Fruit fly (Drosophila melanogaster) whole organism, embryonic: ENCODE results near the gene Rh3.

Experiments
- B-H2 ChIP-seq: fragments of 200-800 bp; sonication (Bioruptor generic); optimal IDR thresholded peaks from 2 replicates; lab custom pipeline; 2018; ENCODE audit warnings: missing biosample characterization, mild to moderate bottlenecking, missing genetic modification characterization
- Bdp1 ChIP-seq: fragments of 200-800 bp; sonication (Bioruptor generic); optimal IDR thresholded peaks from 3 replicates; lab custom pipeline; 2016; ENCODE audit warnings: missing biosample characterization, missing genetic modification characterization
- Bteb2 ChIP-seq: fragments of 200-800 bp; sonication (Bioruptor generic); optimal IDR thresholded peaks from 2 replicates; lab custom pipeline; 2016; ENCODE audit warnings: missing biosample characterization, missing genetic modification characterization
- CG10267 ChIP-seq: fragments of 200-800 bp; sonication (Bioruptor generic); optimal IDR thresholded peaks from 2 replicates; lab custom pipeline; 2018; ENCODE audit warnings: missing biosample characterization, mild to moderate bottlenecking, missing genetic modification characterization, moderate library complexity
- CG10366 ChIP-seq: fragments of 200-800 bp; sonication (Bioruptor generic); IDR thresholded peaks from 2 replicates; pipeline ENCODE4 v1.3.6; 2022; ENCODE audit warnings: missing biosample characterization, missing genetic modification characterization
- CG12104 ChIP-seq: fragments of 200-800 bp; sonication (Bioruptor generic); optimal IDR thresholded peaks from 3 replicates; lab custom pipeline; 2016; ENCODE audit warnings: missing biosample characterization, missing genetic modification characterization
- CG12155 ChIP-seq: fragments of 200-800 bp; sonication (Bioruptor generic); optimal IDR thresholded peaks from 3 replicates; lab custom pipeline; 2016; ENCODE audit warnings: missing biosample characterization, missing genetic modification characterization
- CG1233 ChIP-seq: fragments of 200-800 bp; sonication (Bioruptor generic); optimal IDR thresholded peaks from 4 replicates; lab custom pipeline; 2018; ENCODE audit warnings: missing biosample characterization, mild to moderate bottlenecking, missing genetic modification characterization
- CG12659 ChIP-seq: fragments of 200-800 bp; sonication (Bioruptor generic); optimal IDR thresholded peaks from 3 replicates; lab custom pipeline; 2017; ENCODE audit warnings: mild to moderate bottlenecking, missing biosample characterization, missing genetic modification reagents, missing genetic modification characterization
- CG14860 ChIP-seq: fragments of 200-800 bp; sonication (Bioruptor generic); IDR thresholded peaks from 3 replicates; pipeline ENCODE4 v1.3.6; 2022; ENCODE audit warnings: missing biosample characterization, missing genetic modification characterization; ENCODE audit not compliant: partially characterized antibody
- CG17912 ChIP-seq: fragments of 200-800 bp; sonication (Bioruptor generic); optimal IDR thresholded peaks from 2 replicates; lab custom pipeline; 2018; ENCODE audit warnings: missing biosample characterization, mild to moderate bottlenecking, missing genetic modification characterization
- CG18599 ChIP-seq: fragments of 200-800 bp; sonication (Bioruptor generic); optimal IDR thresholded peaks from 3 replicates; lab custom pipeline; 2017; ENCODE audit warnings: missing biosample characterization, missing genetic modification characterization, mild to moderate bottlenecking, moderate library complexity, missing genetic modification reagents
- CG18619 ChIP-seq: fragments of 200-800 bp; sonication (Bioruptor generic); optimal IDR thresholded peaks from 3 replicates; lab custom pipeline; 2017; ENCODE audit warnings: missing biosample characterization, mild to moderate bottlenecking, missing genetic modification characterization
- CG18764 ChIP-seq: fragments of 200-800 bp; sonication (Bioruptor generic); optimal IDR thresholded peaks from 3 replicates; lab custom pipeline; 2016; ENCODE audit warnings: missing biosample characterization, missing genetic modification characterization
- CG2199 ChIP-seq: fragments of 200-800 bp; sonication (Bioruptor generic); IDR thresholded peaks from 3 replicates; pipeline ENCODE4 v1.3.6; 2022; ENCODE audit warnings: missing biosample characterization, missing genetic modification characterization
- CG2875 ChIP-seq: fragments of 200-800 bp; sonication (Bioruptor generic); optimal IDR thresholded peaks from 2 replicates; lab custom pipeline; 2017; ENCODE audit warnings: missing biosample characterization, mild to moderate bottlenecking, missing genetic modification characterization, missing genetic modification reagents
- CG33213 ChIP-seq: fragments of 200-800 bp; sonication (Bioruptor generic); optimal IDR thresholded peaks from 3 replicates; lab custom pipeline; 2016; ENCODE audit warnings: missing biosample characterization, missing genetic modification characterization
- CG3407 ChIP-seq: fragments of 200-800 bp; sonication (Bioruptor generic); optimal IDR thresholded peaks from 2 replicates; lab custom pipeline; 2018; ENCODE audit warnings: missing biosample characterization, mild to moderate bottlenecking, missing genetic modification characterization
- CG4282 ChIP-seq: fragments of 200-800 bp; sonication (Bioruptor generic); optimal IDR thresholded peaks from 2 replicates; lab custom pipeline; 2016; ENCODE audit warnings: missing biosample characterization, missing genetic modification characterization
- CG4360 ChIP-seq: fragments of 200-800 bp; sonication (Bioruptor generic); IDR thresholded peaks from 2 replicates; pipeline ENCODE4 v1.3.6; 2022; ENCODE audit warnings: missing biosample characterization, missing genetic modification characterization
- CG43689 ChIP-seq: fragments of 200-800 bp; sonication (Bioruptor generic); IDR thresholded peaks from 2 replicates; pipeline ENCODE4 v1.3.6; 2022; ENCODE audit warnings: missing biosample characterization, missing genetic modification characterization
- CG5245 ChIP-seq: fragments of 200-800 bp; sonication (Bioruptor generic); optimal IDR thresholded peaks from 3 replicates; lab custom pipeline; 2016; ENCODE audit warnings: missing biosample characterization, missing genetic modification characterization
- CG6765 ChIP-seq: fragments of 200-800 bp; sonication (Bioruptor generic); optimal IDR thresholded peaks from 3 replicates; lab custom pipeline; 2017; ENCODE audit warnings: missing biosample characterization, mild to moderate bottlenecking, missing genetic modification characterization
- ERR ChIP-seq: fragments of 200-800 bp; sonication (Bioruptor generic); optimal IDR thresholded peaks from 2 replicates; lab custom pipeline; 2016; ENCODE audit warnings: missing biosample characterization, missing genetic modification characterization
- Gug ChIP-seq: fragments of 200-800 bp; sonication (Bioruptor generic); IDR thresholded peaks from 4 replicates; pipeline ENCODE4 v1.3.6; 2022; ENCODE audit warnings: missing biosample characterization, missing genetic modification characterization
- HLHmδ ChIP-seq: fragments of 200-800 bp; sonication (Bioruptor generic); optimal IDR thresholded peaks from 2 replicates; lab custom pipeline; 2018; ENCODE audit warnings: missing biosample characterization, mild to moderate bottlenecking, missing genetic modification characterization, moderate library complexity
- Jarid2 ChIP-seq: fragments of 200-800 bp; sonication (Bioruptor generic); optimal IDR thresholded peaks from 3 replicates; lab custom pipeline; 2017; ENCODE audit warnings: mild to moderate bottlenecking, missing biosample characterization, missing genetic modification reagents, missing genetic modification characterization
- Meics ChIP-seq: fragments of 200-800 bp; sonication (Bioruptor generic); optimal IDR thresholded peaks from 2 replicates; lab custom pipeline; 2017; ENCODE audit warnings: missing biosample characterization, mild to moderate bottlenecking, missing genetic modification characterization
- Poxn ChIP-seq: fragments of 200-800 bp; sonication (Bioruptor generic); IDR thresholded peaks from 2 replicates; pipeline ENCODE4 v1.3.6; 2022; ENCODE audit warnings: missing biosample characterization, missing genetic modification characterization
- abd-A ChIP-seq: fragments of 200-800 bp; sonication (Bioruptor generic); optimal IDR thresholded peaks from 3 replicates; lab custom pipeline; 2019; ENCODE audit warnings: missing biosample characterization, mild to moderate bottlenecking, missing genetic modification characterization, moderate library complexity
- az2 ChIP-seq: fragments of 200-800 bp; sonication (Bioruptor generic); optimal IDR thresholded peaks from 3 replicates; lab custom pipeline; 2016; ENCODE audit warnings: missing biosample characterization, missing genetic modification characterization
- bab2 ChIP-seq: fragments of 200-800 bp; sonication (Bioruptor generic); optimal IDR thresholded peaks from 2 replicates; lab custom pipeline; 2016; ENCODE audit warnings: missing biosample characterization, missing genetic modification characterization
- cato ChIP-seq: fragments of 200-800 bp; sonication (Bioruptor generic); optimal IDR thresholded peaks from 2 replicates; lab custom pipeline; 2016; ENCODE audit warnings: missing biosample characterization, missing genetic modification characterization, borderline replicate concordance
- chif ChIP-seq, 2 experiments: fragments of 200-800 bp; sonication (Bioruptor generic); optimal IDR thresholded peaks; 3 replicates each; lab custom pipeline; 2016; ENCODE audit warnings: missing biosample characterization in 2 of 2, missing genetic modification characterization in 2 of 2
- crol ChIP-seq: fragments of 200-800 bp; sonication (Bioruptor generic); IDR thresholded peaks from 2 replicates; pipeline ENCODE4 v1.3.6; 2022; ENCODE audit warnings: missing biosample characterization, missing genetic modification characterization
- dm ChIP-seq: fragments of 200-800 bp; sonication (Bioruptor generic); optimal IDR thresholded peaks from 3 replicates; lab custom pipeline; 2016; ENCODE audit warnings: missing biosample characterization, missing genetic modification characterization
- emc ChIP-seq: fragments of 200-800 bp; sonication (Bioruptor generic); optimal IDR thresholded peaks from 2 replicates; lab custom pipeline; 2016; ENCODE audit warnings: missing biosample characterization, missing genetic modification characterization
- eve ChIP-seq, 2 experiments: fragments of >200 bp; optimal IDR thresholded peaks; 2 replicates each; lab custom pipeline; 2017; ENCODE audit warnings: missing biosample characterization in 2 of 2, missing genetic modification characterization in 2 of 2
- fd102C ChIP-seq: fragments of 200-800 bp; sonication (Bioruptor generic); optimal IDR thresholded peaks from 2 replicates; lab custom pipeline; 2018; ENCODE audit warnings: missing biosample characterization, mild to moderate bottlenecking, missing genetic modification characterization, moderate library complexity
- gro ChIP-seq: fragments of 200-800 bp; sonication (Bioruptor generic); optimal IDR thresholded peaks from 2 replicates; lab custom pipeline; 2016; ENCODE audit warnings: missing biosample characterization, missing genetic modification characterization
- hth ChIP-seq: fragments of >200 bp; optimal IDR thresholded peaks from 2 replicates; lab custom pipeline; 2017; ENCODE audit warnings: inconsistent platforms
- kay ChIP-seq: fragments of 200-800 bp; sonication (Bioruptor generic); optimal IDR thresholded peaks from 2 replicates; lab custom pipeline; 2016; ENCODE audit warnings: missing biosample characterization, missing genetic modification characterization
- luna ChIP-seq: fragments of 200-800 bp; sonication (Bioruptor generic); optimal IDR thresholded peaks from 2 replicates; lab custom pipeline; 2016; ENCODE audit warnings: missing biosample characterization, missing genetic modification characterization
- pho ChIP-seq: fragments of 200-800 bp; sonication (Bioruptor generic); optimal IDR thresholded peaks from 2 replicates; lab custom pipeline; 2016; ENCODE audit warnings: missing biosample characterization, missing genetic modification characterization
- prd ChIP-seq, 3 experiments: fragments of >200 bp in 2 of 3; fragments of 200-800 bp in 1 of 3; sonication (Bioruptor generic) in 1 of 3; optimal IDR thresholded peaks in 2 of 3; IDR thresholded peaks in 1 of 3; 2 replicates in 2 of 3; 3 replicates in 1 of 3; pipeline versions ENCODE4 v1.3.6 to Lab custom; 2017 to 2022; ENCODE audit warnings: missing biosample characterization in 1 of 3, missing genetic modification characterization in 1 of 3
- run ChIP-seq: fragments of 200-800 bp; sonication (Bioruptor generic); optimal IDR thresholded peaks from 3 replicates; lab custom pipeline; 2018; ENCODE audit warnings: missing biosample characterization, mild to moderate bottlenecking, missing genetic modification characterization
- tin ChIP-seq: fragments of 200-800 bp; sonication (Bioruptor generic); optimal IDR thresholded peaks from 3 replicates; lab custom pipeline; 2016; ENCODE audit warnings: missing biosample characterization, missing genetic modification characterization
- tna ChIP-seq: fragments of 200-800 bp; sonication (Bioruptor generic); IDR thresholded peaks from 2 replicates; pipeline ENCODE4 v1.3.6; 2022; ENCODE audit warnings: missing biosample characterization, missing genetic modification characterization; ENCODE audit not compliant: partially characterized antibody
- vnd ChIP-seq: fragments of 200-800 bp; sonication (Bioruptor generic); IDR thresholded peaks from 3 replicates; pipeline ENCODE4 v1.3.6; 2022; ENCODE audit warnings: missing biosample characterization, missing genetic modification characterization; ENCODE audit not compliant: partially characterized antibody
- zen ChIP-seq: fragments of 200-800 bp; sonication (Bioruptor generic); optimal IDR thresholded peaks from 3 replicates; lab custom pipeline; 2018; ENCODE audit warnings: missing biosample characterization, mild to moderate bottlenecking, missing genetic modification characterization, moderate library complexity

Rh3 gene

DNA sequence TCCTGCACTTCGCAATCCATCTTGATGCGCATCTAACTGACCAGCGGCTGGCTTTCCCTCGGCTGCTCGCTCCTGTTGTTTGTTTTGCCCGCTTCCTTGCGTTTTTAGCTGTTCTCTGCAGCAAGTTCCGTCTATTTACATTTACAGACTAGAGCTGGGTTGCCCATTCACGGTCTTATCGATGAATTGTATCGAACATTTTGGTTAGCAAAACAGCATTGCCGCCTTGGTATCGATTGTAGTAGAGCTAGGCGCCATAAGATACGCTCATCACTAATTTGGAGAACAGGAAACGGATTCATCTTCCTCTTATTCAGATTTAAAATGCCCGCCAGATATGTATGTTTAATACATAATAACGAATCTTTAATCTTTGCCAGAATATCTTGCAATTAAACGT lies 46.4 kb downstream of the Rh3 start, which contains the start of gene Regnase-1 (continued):
- TF ChIP-seq CG6765 (peak; percentile 98), dm (peak; percentile 90), CG1233 (peak; percentile 96), CG4282 (GFP tag; lab: Kevin White, UChicago) (peak; percentile 66), crol (GFP tag; lab: Robert Waterston, UW) (no peak), eve (GFP tag; optimal IDR thresholded peaks at IDR 0.05; lab: Kevin White, UChicago) (no peak), luna (peak; percentile 89), fd102C (GFP tag; lab: Kevin White, UChicago) (peak; percentile 95), CG17912 (GFP tag; lab: Kevin White, UChicago) (peak; percentile 97), CG18764 (GFP tag; lab: Kevin White, UChicago) (peak; percentile 89), abd-A (no peak), vnd (GFP tag; lab: Robert Waterston, UW) (peak; percentile 91), B-H2 (peak; percentile 96), Gug (GFP tag; lab: Robert Waterston, UW) (peak; percentile 68; the same call in 3 of the 4 replicates), Poxn (GFP tag; lab: Robert Waterston, UW) (no peak), CG5245 (GFP tag; lab: Kevin White, UChicago) (peak; percentile 81), Jarid2 (peak; percentile 78), CG18619 (GFP tag; lab: Kevin White, UChicago) (peak; percentile 94), cato (GFP tag; lab: Kevin White, UChicago) (peak; percentile 74), kay (GFP tag; lab: Kevin White, UChicago) (peak; percentile 59), Bteb2 (peak; percentile 85), CG10267 (tag; lab: Kevin White, UChicago) (peak; percentile 91), prd (optimal IDR thresholded peaks at IDR 0.05; lab: Kevin White, UChicago) (no peak), prd (GFP tag; IDR thresholded peaks at IDR 0.05; lab: Robert Waterston, UW) (peak; percentile 62; the same call in 2 of the 3 replicates), hth (lab: Kevin White, UChicago) (no peak), CG14860 (GFP tag; lab: Robert Waterston, UW) (peak; percentile 89), chif (GFP tag; optimal IDR thresholded peaks at IDR 0.05; lab: Kevin White, UChicago) (peak; percentile 80 to 93), CG12659 (GFP tag; lab: Kevin White, UChicago) (peak; percentile 95), ERR (peak; percentile 76), CG33213 (GFP tag; lab: Kevin White, UChicago) (peak; percentile 92), emc (peak; percentile 87), CG12155 (GFP tag; lab: Kevin White, UChicago) (peak; percentile 75), tna (GFP tag; lab: Robert Waterston, UW) (peak; percentile 93), Bdp1 (GFP tag; lab: Kevin White, UChicago) (peak; percentile 81), zen (tag; lab: Kevin White, UChicago) (peak; percentile 83), az2 (GFP tag; lab: Kevin White, UChicago) (peak; percentile 78), Meics (GFP tag; lab: Kevin White, UChicago) (peak; percentile 95), tin (peak; percentile 83), CG10366 (GFP tag; lab: Robert Waterston, UW) (peak; percentile 87), CG4360 (GFP tag; lab: Robert Waterston, UW) (peak; percentile 58; the same call in 1 of the 2 replicates), CG2199 (0 out of 3 replicates have a peak, but pooled peaks have one; percentile 32), gro (GFP tag; lab: Kevin White, UChicago) (peak; percentile 93), pho (GFP tag; lab: Kevin White, UChicago) (peak; percentile 91), run (tag; lab: Kevin White, UChicago) (peak; percentile 80), CG12104 (GFP tag; lab: Kevin White, UChicago) (peak; percentile 90), CG43689 (GFP tag; lab: Robert Waterston, UW) (peak; percentile 76), CG3407 (peak; percentile 88), CG18599 (GFP tag; lab: Kevin White, UChicago) (peak; percentile 93), CG2875 (GFP tag; lab: Kevin White, UChicago) (peak; percentile 94), bab2 (GFP tag; lab: Kevin White, UChicago) (peak; percentile 73), HLHmδ (GFP tag; lab: Kevin White, UChicago) (peak; percentile 94)
